Fruit fly (Drosophila melanogaster): ENCODE measurements around the gene CG43290.

DNA sequence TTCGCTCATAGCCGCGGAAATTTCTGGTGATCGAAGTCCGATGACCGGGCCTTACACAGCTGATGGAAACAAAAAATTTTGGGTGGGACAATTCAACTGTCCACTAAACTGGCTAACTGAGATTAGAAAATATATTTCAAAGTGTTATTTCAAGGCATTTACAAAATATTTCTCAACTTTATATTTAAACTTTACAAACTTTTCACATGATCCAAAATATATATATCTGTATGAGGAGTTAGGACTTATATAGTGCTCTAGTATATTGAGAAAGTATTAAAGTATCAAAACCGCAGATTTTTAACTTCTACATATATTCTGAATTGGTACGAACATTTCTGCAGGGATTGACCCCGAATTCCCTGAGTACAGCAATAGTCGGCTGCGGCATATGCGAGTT lies 12.7 kb upstream of the CG43290 start, which contains the start of gene CG17944:
- TF ChIP-seq psq (optimal IDR thresholded peaks at IDR 0.05) (no peak), CG8478 (optimal IDR thresholded peaks at IDR 0.05) (no peak), Dll (optimal IDR thresholded peaks at IDR 0.05) (no peak), usp (GFP tag; optimal IDR thresholded peaks at IDR 0.05) (no peak), pan (optimal IDR thresholded peaks at IDR 0.05) (no peak)
